Worm (Caenorhabditis elegans) whole organism, L4 larva: ENCODE results near the gene K11H12.4.

ENCODE experiments used
- aly-2 ChIP-seq: sonication (generic microtip); optimal IDR thresholded peaks from 2 replicates; lab custom pipeline; 2018; ENCODE audit warnings: missing biosample characterization, missing genetic modification characterization
- ceh-28 ChIP-seq: fragments of 150-350 bp; optimal IDR thresholded peaks from 2 replicates; lab custom pipeline; 2014; ENCODE audit warnings: missing biosample characterization, missing genetic modification reagents, missing genetic modification characterization
- egl-27 ChIP-seq: sonication (generic microtip); optimal IDR thresholded peaks from 3 replicates; lab custom pipeline; 2017; ENCODE audit warnings: missing biosample characterization, missing genetic modification reagents, missing genetic modification characterization
- lin-1 ChIP-seq: fragments of 200-800 bp; sonication (Bioruptor generic); IDR thresholded peaks from 2 replicates; pipeline ENCODE4 v1.3.6; 2022; ENCODE audit warnings: missing genetic modification reagents, missing genetic modification characterization, missing compliant biosample characterization
- lsy-2 ChIP-seq, 2 experiments: fragments of 150-350 bp in 1 of 2; sonication (generic microtip) in 1 of 2; optimal IDR thresholded peaks; 2 replicates each; lab custom pipeline; 2014 to 2017; ENCODE audit warnings: missing biosample characterization in 2 of 2, missing genetic modification characterization in 2 of 2
- nhr-11 ChIP-seq: fragments of 150-350 bp; optimal IDR thresholded peaks from 2 replicates; lab custom pipeline; 2014; ENCODE audit warnings: missing biosample characterization, missing genetic modification characterization
- nhr-25 ChIP-seq: sonication (generic microtip); optimal IDR thresholded peaks from 2 replicates; lab custom pipeline; 2017; ENCODE audit warnings: missing genetic modification characterization, mild to moderate bottlenecking, missing compliant biosample characterization, antibody characterized with exemption, moderate library complexity, borderline replicate concordance; ENCODE audit not compliant: insufficient read depth
- nhr-6 ChIP-seq: fragments of 150-350 bp; optimal IDR thresholded peaks from 2 replicates; lab custom pipeline; 2014; ENCODE audit warnings: missing biosample characterization, missing genetic modification characterization
- nhr-77 ChIP-seq: fragments of 150-350 bp; optimal IDR thresholded peaks from 2 replicates; lab custom pipeline; 2014; ENCODE audit warnings: missing biosample characterization, missing genetic modification characterization
- pqm-1 ChIP-seq: sonication (generic microtip); optimal IDR thresholded peaks from 2 replicates; lab custom pipeline; 2017; ENCODE audit warnings: missing biosample characterization, missing genetic modification characterization

- TF ChIP-seq lin-1 (GFP tag; lab: Robert Waterston, UW): no peak
- no peak for TF ChIP-seq ceh-28 (tag; lab: Kevin White, UChicago)
- no peak for TF ChIP-seq lsy-2 (tag; optimal IDR thresholded peaks at IDR 0.05; lab: Kevin White, UChicago)
- TF ChIP-seq aly-2: no peak
- no peak for TF ChIP-seq nhr-77
- TF ChIP-seq nhr-25: no peak
- TF ChIP-seq nhr-11: no peak
- no peak for TF ChIP-seq egl-27 (tag; lab: Kevin White, UChicago)
- TF ChIP-seq pqm-1 (tag; lab: Kevin White, UChicago): peak; percentile 45
- TF ChIP-seq nhr-6: no peak
These were observed at the start of gene K11H12.4, which contains the start of gene K11H12.10 for ce11 chrIV:675471-676159.
